Fruit fly (Drosophila melanogaster): ENCODE measurements around the gene Septin1.

The Septin1 gene

DNA sequence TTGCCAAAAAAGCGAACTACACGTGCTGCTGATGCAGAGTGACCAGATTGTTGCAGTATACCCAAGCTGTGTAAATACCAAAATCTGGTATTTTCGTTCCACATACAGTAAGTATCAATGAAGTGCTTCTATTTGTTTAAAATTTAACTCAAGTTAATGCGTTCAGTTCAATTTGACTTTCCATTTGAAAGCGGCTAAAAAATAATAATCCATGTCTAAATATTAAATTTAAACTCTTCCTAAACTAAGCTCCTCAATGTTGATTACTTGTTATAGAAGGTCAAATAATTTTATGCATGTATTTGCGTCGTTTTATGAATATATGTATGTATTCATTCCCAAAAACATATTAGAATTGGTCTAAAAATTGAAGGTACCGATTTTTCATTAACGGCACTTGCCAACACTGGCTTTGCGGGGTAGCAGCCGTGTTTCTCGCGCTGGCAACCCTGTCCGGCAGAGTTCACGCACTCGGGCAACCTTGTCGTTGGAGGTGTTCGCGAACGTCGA, 8.2 kb upstream of the Septin1 start, which contains the start of the genes peng and sol:
Gene peng, minus strand, starts transcription at position 44 of the 510 bp plus-strand sequence.
Gene sol, plus strand, starts transcription at position 481 of the 510 bp plus-strand sequence.
- peak; percentile 56 for TF ChIP-seq CG17801 (GFP tag; optimal IDR thresholded peaks at IDR 0.05; ENCODE audit: partially characterized antibody)

DNA sequence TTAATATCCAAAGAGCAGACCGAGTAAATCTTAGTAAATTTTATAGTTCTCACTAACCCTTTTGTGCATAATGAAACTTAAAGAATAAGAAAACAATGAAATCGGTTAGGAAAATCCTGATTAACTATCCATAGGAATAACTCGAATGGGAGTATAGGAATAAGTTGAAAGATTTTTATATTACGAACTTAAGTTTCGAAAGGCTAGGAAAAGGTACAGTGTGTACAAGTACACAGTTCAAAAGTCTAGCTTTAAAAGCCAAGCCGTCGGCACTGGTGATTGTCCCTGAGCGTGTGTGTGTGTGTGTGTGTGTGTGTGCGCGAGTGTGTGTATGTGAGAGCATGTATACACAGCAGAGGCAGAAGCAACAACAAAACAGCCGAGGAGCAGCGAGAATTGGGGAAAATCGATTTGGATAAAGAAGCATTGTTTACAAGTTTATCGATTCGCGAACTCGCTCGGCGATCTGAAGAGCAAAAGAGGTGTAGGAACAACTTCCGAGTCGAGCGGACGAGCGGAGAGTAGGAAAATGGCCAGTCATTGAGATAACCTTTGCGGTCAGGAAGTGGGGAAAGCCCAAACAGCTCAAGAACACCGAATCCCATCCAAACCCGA, 6.8 kb upstream of the Septin1 start:
- TF ChIP-seq CG17801 (GFP tag; optimal IDR thresholded peaks at IDR 0.05; ENCODE audit: partially characterized antibody), result no peak

DNA sequence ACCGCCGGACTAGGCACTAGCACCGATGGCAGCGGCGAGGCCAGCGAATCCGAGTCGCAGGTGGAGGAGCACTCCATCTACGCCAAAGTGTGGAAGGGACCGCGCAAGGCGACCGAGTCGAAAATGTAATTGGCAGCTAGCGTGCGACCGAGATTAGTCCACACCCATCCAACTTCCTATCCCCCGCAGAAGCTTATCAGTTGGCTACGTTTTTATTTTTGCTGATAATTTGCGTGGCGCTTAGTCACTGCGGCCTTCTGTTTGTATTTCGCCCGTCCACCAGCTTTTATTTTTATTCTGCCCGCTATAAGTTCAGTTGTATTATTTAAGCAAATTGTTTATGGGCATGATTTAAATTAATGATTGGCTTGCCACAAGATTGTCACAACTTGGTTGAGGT, 4.5 kb upstream of the Septin1 start:
- TF ChIP-seq CG17801 (GFP tag; optimal IDR thresholded peaks at IDR 0.05; ENCODE audit: partially characterized antibody), result no peak

DNA sequence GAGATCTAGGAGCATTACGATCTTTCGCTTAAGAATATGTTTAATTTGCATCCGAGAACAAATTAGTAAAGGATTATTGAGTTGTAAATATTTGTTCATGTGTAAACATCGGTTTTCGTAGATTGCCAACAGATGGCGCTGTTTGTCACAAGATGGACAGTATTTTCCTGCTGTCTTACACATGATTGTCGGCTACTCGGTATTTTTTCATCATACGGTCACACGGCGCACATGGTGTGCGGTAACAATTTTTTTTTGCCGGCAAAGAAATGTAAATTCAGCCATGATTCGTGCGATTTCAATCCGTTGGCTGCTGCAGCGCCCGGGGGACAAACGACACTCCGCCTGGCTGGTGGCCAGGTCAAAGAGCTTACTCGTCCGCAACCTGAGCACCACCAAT, 4.8 kb downstream of the Septin1 start, which contains the start of the genes bbx and waw:
Gene bbx, plus strand, starts transcription at position 151 of the 400 bp plus-strand sequence.
Gene waw, plus strand, starts transcription at position 151 of the 400 bp plus-strand sequence.
- no peak for TF ChIP-seq CG17801 (GFP tag; optimal IDR thresholded peaks at IDR 0.05; ENCODE audit: partially characterized antibody)

DNA sequence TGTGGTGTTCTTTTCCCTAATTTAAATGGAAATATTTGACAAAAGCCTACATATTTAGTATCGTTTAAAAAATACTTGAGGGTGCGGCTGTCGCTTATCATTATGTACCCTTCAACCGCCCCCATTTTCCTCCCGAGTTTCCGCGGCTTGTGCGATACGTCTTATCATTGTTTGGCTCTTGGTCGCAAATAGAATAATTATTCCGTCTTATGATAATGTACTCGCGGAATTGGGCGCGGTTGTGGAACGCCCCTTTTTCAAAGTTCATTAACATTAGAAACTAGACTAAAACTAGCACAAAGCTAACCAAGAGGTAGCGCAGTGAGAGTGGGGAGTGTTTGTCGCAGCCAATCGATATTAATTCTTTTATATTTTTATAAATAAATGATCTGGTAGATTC, 7.3 kb downstream of the Septin1 start:
- TF ChIP-seq CG17801 (GFP tag; optimal IDR thresholded peaks at IDR 0.05; ENCODE audit: partially characterized antibody), result no peak

DNA sequence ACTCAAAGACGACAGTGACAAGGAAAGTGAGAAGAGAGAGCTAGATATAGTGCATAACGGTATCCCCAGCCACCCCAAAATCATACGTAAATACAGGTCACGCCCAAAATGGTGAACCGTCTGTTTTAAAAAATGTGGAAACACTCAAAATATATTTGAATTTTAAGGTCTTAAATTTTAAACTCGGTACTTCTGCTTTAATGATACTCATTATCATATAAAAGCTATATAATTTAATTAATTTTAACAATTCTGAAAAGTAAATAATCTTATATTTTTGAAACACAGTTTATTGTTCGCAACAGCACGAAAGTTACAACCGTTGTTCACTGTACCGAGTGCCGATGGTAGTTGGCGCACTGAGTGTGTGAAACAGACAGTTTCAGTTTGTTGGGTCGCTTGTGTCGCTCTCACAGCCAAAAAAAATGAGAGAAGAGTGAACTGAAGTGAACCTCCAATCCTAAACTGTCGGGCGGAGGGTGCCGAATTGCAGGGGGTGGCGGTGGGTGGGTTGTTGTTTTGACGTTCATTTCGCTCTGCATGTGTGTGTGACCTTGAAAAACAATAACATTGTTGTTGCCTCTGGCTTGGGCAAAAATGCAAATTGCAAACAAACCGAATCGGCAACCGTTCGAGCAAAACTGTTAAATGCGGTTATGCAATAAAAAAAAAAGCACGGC, 8.4 kb downstream of the Septin1 start:
- TF ChIP-seq CG17801 (GFP tag; optimal IDR thresholded peaks at IDR 0.05; ENCODE audit: partially characterized antibody), result peak; percentile 94

DNA sequence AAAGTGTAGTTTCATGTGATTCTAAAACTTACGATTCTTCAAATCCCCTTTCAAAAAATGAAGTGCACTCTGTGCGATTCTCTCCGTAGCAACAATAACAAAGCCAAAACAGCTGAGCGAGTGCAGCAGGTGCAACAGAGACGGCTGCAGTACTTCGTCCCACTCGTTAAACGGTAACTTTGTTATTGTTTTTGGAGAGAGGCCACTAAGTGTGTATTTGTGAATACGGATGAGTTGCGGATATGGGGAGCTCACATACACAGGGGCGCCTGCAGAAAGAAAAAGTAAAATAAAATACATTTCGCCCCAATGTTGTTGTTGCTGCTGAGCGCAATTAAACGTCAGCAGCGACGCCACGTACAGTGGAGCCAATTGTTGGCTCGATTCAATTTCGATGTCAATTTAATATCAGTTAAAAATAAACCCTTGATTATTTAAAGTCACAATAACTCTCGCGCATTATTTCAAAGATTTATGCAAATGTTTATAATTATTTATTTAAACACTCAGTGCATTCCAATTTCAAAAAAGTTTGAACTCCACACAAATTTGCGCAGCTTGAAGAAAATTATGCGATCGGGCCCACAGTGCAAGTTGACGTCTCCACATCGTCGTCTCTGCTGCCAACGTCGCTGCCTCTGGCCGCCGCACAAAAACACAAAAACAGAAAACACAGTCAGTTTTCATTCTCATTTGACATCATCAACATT, 9.4 kb downstream of the Septin1 start:
- TF ChIP-seq CG17801 (GFP tag; optimal IDR thresholded peaks at IDR 0.05; ENCODE audit: partially characterized antibody), result peak; percentile 99

DNA sequence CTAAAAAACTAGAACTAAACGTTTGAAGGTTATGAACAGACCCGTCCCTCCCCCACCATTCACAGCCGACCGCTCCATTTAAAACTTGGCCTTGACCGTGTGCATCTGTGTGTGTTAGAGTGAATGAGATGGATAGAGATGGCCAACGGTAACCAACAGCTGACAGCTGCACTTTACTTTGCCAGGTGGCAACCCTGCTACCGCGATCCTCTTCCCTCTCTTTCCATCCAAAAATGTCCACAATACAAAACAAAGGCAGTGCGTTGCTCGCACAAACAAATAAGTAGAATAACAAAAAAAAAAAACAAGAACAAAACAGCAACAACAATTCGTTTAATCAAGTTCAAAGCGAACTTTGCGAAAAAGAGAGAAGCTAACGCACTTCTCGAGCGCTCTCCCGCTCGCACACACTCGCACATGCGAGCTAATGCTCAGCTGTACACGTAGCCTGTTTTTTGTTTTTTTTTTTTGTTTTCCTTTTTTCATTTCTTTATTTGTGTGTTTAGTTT, 10.4 kb downstream of the Septin1 start:
- TF ChIP-seq CG17801 (GFP tag; optimal IDR thresholded peaks at IDR 0.05; ENCODE audit: partially characterized antibody), result no peak

DNA sequence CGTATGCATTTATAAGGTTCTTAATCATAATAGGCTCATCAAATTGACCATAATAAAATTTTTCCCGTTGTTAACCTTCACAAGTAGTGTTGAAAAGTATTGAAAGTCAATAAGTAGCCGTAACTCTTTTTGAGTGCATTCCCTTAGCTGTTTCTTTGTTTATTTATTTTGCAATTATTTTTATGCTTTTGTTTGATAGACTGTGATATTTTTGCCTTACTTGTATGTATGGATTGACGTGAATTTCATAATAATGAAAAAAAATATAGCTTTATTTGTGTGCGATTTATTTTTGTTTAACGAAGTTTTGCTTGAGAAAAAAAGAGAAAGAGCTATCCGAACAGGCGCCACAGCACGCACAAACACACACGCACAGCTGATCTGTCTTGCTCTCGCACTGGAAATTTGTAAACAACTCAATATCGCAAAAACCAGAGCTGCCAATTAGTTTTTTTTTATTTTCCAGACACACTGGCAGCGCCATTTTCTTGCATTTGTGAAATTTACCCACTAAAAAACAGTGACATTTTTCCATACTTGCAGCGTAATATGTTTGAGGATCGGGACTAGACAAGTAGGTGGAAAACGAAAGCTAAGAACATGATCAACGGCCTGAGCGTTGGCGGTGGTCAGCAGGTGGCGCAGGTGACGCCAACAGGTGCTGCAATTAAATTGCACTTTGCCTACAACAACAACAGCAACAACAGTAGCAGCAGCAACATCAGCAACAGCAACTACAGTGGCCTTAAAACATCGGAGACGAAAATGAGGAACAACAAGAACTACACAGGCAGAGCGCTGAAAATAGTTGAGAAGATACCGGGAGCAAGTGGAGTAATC, 11.3 kb downstream of the Septin1 start:
- TF ChIP-seq CG17801 (GFP tag; optimal IDR thresholded peaks at IDR 0.05; ENCODE audit: partially characterized antibody), result no peak

DNA sequence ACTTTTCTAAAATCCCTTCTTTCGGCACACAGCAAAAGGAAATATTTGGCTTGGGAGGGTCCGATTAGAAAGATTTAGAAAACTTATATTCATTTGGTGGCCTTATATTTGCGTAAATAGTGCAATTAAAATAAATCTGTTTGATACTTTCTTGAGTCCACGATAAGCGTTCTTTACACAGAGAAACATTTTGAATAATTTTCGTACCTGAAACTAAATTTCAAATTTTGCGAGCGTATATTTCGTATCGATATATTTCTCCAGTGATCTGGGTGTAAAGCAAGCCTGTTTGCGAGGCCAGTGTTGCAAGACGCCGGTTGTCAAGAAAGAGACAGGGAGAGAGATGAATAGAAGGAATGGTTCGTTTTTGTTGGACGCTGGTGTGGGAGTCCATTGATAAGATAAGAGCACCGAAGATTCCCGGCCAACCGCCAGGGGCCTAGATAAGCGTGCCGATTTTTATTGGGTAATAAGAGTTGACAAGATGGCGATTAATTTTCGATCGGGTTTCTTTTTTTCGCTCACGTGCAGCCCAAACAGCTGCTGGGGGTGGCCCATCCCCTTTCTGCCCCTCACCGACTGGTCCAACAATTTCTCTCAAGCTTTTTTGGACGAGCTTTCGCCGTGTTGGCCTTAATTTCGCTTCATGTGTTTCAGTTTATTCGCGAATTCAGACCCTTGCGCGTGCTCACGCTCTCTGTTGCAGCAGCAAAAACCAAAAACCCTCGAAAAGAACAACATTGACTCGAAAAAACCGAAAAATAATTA, 15.8 kb downstream of the Septin1 start, which contains the start of gene slgA:
Gene slgA, plus strand, starts transcription at position 344 of the 768 bp plus-strand sequence.
- TF ChIP-seq CG17801 (GFP tag; optimal IDR thresholded peaks at IDR 0.05; ENCODE audit: partially characterized antibody), result peak; percentile 32

DNA sequence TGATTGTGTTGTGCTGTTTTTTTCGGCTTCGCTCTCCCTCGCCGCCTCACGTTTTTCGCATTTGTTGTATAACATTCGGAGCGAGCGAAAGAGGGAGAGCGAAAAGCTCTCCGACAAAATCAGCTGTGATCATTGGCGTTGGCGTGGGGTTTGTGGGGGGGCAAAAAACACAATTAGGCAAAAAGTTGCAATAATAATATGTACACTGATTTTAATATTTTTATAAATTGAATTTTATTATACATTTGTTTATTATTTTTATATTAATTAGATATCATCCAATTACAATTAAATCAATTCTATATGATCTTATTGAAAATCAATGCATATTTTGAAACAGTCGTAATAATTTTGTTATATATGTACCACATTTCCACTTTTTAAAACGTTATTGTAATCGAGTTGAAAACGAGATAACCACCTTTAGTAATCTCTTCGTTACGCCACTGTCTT, 17.5 kb downstream of the Septin1 start:
- TF ChIP-seq CG17801 (GFP tag; optimal IDR thresholded peaks at IDR 0.05; ENCODE audit: partially characterized antibody), result peak; percentile 83

DNA sequence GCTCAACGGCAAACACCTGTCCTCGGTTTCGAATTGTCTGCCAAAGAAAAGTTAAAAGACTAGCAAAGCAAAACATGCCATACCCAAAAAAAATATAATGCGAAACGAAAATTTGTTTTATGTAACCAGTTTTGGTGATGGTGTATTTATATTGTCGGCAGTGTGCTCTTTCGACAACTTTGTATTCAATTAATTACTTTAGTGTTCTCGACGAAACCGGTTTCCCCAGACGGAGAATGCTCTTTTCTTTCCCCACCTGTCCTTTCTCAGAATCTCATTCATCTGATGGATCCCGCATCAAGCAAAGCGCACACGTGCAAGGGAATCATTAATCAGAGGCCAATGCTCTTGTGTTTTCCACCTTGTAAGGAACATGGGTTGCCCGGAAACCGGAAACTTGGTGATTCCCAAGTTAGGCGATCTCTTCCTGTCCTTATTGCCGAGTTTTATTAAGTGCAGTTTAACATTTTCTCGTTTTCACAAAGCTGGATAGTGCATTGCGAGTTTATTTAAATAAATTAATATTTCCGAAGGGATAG, 20.3 kb downstream of the Septin1 start:
- no peak for TF ChIP-seq CG17801 (GFP tag; optimal IDR thresholded peaks at IDR 0.05; ENCODE audit: partially characterized antibody)

DNA sequence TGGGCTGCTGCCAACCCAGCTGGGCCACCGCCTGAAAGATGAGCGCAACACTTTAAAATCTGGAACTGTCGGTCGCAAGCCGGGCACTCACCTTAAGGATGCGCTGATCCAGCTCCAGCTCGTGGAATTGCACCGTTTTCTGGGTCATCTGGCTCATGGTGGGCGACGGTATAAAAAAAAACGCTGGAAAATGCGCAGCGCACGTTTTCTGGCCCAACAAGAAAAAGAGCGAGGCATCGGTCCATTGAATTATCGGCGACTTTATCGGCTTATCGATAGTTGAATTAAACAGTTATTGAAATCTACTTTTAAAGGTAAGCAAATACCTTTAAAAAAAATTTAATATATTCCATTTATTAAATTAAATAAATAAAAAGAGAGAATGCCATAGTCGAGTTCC, 29.6 kb downstream of the Septin1 start, which contains the start of gene Ddx56:
Gene Ddx56, minus strand, starts transcription at position 252 of the 400 bp plus-strand sequence.
- no peak for TF ChIP-seq CG17801 (GFP tag; optimal IDR thresholded peaks at IDR 0.05; ENCODE audit: partially characterized antibody)
